Fruit fly (Drosophila melanogaster) Kc167 (cell line): ENCODE measurements around the gene CG34049.

Experiments used
- Myc ChIP-seq: fragments of >200 bp; optimal IDR thresholded peaks from 2 replicates; lab custom pipeline; 2017; ENCODE audit warnings: missing external identifiers
- Sin3A ChIP-seq: fragments of >200 bp; optimal IDR thresholded peaks from 2 replicates; lab custom pipeline; 2018; ENCODE audit warnings: missing external identifiers
- h ChIP-seq: fragments of >200 bp; optimal IDR thresholded peaks from 3 replicates; lab custom pipeline; 2018; ENCODE audit warnings: missing external identifiers
- insv ChIP-seq: fragments of >200 bp; optimal IDR thresholded peaks from 3 replicates; lab custom pipeline; 2018; ENCODE audit warnings: missing external identifiers
- psq ChIP-seq: fragments of >200 bp; optimal IDR thresholded peaks from 2 replicates; lab custom pipeline; 2017; ENCODE audit warnings: missing external identifiers
- ttk ChIP-seq: sonication (Bioruptor generic); optimal IDR thresholded peaks from 2 replicates; lab custom pipeline; 2017; ENCODE audit warnings: missing external identifiers

CG34049 gene

dm6 chr2L:2226259-2227121 is 38.6 kb downstream of the CG34049 start, which contains the start of the genes CG15387 and sau:
Gene CG15387 (minus strand): TSS chr2L:2226294.
Gene sau (plus strand): TSS chr2L:2226342.
- no peak for TF ChIP-seq h (lab: Kevin White, UChicago)
- TF ChIP-seq Myc (lab: Kevin White, UChicago): no peak

dm6 chr2L:2222377-2222776 is 42.7 kb downstream of the CG34049 start:
- TF ChIP-seq Myc (lab: Kevin White, UChicago) (no peak), Sin3A (lab: Kevin White, UChicago) (no peak), insv (lab: Kevin White, UChicago) (no peak), ttk (lab: Kevin White, UChicago) (no peak), h (lab: Kevin White, UChicago) (no peak), psq (lab: Kevin White, UChicago) (no peak)

dm6 chr2L:2221649-2222150 is 43.4 kb downstream of the CG34049 start:
- no peak for TF ChIP-seq h (lab: Kevin White, UChicago)
- TF ChIP-seq Myc (lab: Kevin White, UChicago): no peak
- no peak for TF ChIP-seq psq (lab: Kevin White, UChicago)
- no peak for TF ChIP-seq Sin3A (lab: Kevin White, UChicago)
- no peak for TF ChIP-seq ttk (lab: Kevin White, UChicago)
- TF ChIP-seq insv (lab: Kevin White, UChicago): no peak

dm6 chr2L:2220573-2221332 is 44.4 kb downstream of the CG34049 start, which contains the start of gene papi:
Gene papi (plus strand): TSS chr2L:2220748.
- no peak for TF ChIP-seq psq (lab: Kevin White, UChicago)
- no peak for TF ChIP-seq Sin3A (lab: Kevin White, UChicago)

DNA sequence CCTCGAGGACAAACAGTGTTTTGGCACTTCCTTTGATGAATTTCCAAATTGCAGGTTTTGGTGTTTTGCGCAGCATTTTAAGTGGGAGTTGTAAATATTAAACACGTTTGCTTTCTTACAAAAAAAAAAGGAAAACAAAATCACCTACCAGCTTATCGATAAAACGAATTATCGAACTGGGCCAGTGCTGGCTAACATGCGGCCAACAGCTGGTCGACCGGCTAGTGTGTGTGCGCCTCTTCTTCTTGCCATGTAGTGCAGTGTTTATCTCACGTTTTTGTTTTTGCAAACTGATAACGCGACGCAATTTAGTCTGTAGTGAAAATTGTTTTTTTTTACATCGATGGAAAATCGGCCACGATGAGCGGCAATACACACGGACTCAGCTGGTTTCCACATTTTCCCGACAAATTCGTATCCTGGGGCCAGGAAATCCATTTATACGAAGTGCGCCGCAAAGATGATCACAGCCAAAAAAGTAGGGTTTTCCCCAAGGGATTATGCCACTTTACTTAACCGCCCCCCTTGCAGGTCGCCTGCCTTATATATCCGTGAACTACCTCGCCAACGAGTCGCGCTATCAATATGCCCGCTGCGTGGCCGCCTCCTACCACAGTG is 47.9 kb downstream of the CG34049 start, which contains the start of the genes CG15386, CG42371 and mio:
TSS of gene CG15386 (minus strand) at position 180 of the 618 bp plus-strand sequence.
TSS of gene CG42371 (minus strand) at position 180 of the 618 bp plus-strand sequence.
TSS of gene mio (plus strand) at position 224 of the 618 bp plus-strand sequence.
- TF ChIP-seq Sin3A (lab: Kevin White, UChicago) (no peak), psq (lab: Kevin White, UChicago) (no peak), h (lab: Kevin White, UChicago) (no peak), insv (lab: Kevin White, UChicago) (no peak), ttk (lab: Kevin White, UChicago) (no peak), Myc (lab: Kevin White, UChicago) (no peak)

DNA sequence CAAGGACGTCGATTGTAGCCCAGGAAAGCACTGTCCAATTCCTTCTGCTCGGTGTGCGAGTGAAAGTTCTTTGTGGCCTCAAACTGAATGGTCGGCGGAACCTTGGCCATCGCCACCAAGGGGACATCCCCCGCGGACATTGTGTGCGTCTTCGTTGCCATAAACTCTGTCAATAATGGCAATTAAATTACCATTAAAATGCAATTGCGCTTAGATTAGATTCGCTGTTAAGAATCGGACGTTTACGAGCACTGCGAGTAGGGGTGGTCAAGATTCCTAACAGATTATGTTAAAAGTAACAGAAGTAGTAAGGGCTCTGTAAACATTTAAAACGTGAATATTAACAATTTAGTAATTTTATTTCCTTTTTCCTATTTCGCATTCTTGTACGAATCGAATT is 49.1 kb downstream of the CG34049 start, which contains the start of gene daed:
TSS of gene daed (minus strand) at position 247 of the 400 bp plus-strand sequence.
- TF ChIP-seq Sin3A (lab: Kevin White, UChicago): no peak
- no peak for TF ChIP-seq psq (lab: Kevin White, UChicago)
- TF ChIP-seq ttk (lab: Kevin White, UChicago): no peak
- no peak for TF ChIP-seq Myc (lab: Kevin White, UChicago)
- TF ChIP-seq insv (lab: Kevin White, UChicago): no peak
- TF ChIP-seq h (lab: Kevin White, UChicago): no peak
